Worm (Caenorhabditis elegans) whole organism, L4/young adult: ENCODE data around the gene C04C11.25.

ENCODE experiments used
- W03F9.2 ChIP-seq: fragments of 150-350 bp; optimal IDR thresholded peaks from 2 replicates; lab custom pipeline; 2014; ENCODE audit warnings: missing biosample characterization, missing genetic modification characterization
- him-1 ChIP-seq: sonication (generic microtip); optimal IDR thresholded peaks from 2 replicates; lab custom pipeline; 2016; ENCODE audit warnings: missing genotype, missing genetic modification reagents, missing genetic modification characterization, missing compliant biosample characterization

ce11 chrX:14047609-14048008, 32.3 kb upstream of the C04C11.25 start:
- TF ChIP-seq him-1 (tag; lab: Kevin White, UChicago) (no peak), W03F9.2 (tag; lab: Kevin White, UChicago) (no peak)
